Fruit fly (Drosophila melanogaster) whole organism, embryonic: ENCODE results near the gene CG9733.

ENCODE experiments used
- BEAF-32 ChIP-seq: fragments of 200-800 bp; sonication (Bioruptor generic); optimal IDR thresholded peaks from 3 replicates; lab custom pipeline; 2017; ENCODE audit warnings: missing biosample characterization, missing genetic modification characterization, mild to moderate bottlenecking, moderate library complexity, missing genetic modification reagents
- CG14050 ChIP-seq: fragments of 200-800 bp; sonication (Bioruptor generic); IDR thresholded peaks from 3 replicates; pipeline ENCODE4 v1.3.6; 2022; ENCODE audit warnings: missing biosample characterization, missing genetic modification characterization
- CG8388 ChIP-seq: fragments of 200-800 bp; sonication (Bioruptor generic); optimal IDR thresholded peaks from 2 replicates; lab custom pipeline; 2019; ENCODE audit warnings: missing biosample characterization, mild to moderate bottlenecking, missing genetic modification characterization, moderate library complexity
- Hmr ChIP-seq: fragments of 200-800 bp; sonication (Bioruptor generic); optimal IDR thresholded peaks from 3 replicates; lab custom pipeline; 2017; ENCODE audit warnings: mild to moderate bottlenecking, missing biosample characterization, missing genetic modification reagents, missing genetic modification characterization
- Hr78 ChIP-seq, 2 experiments: fragments of 200-800 bp in 1 of 2; fragments of >200 bp in 1 of 2; sonication (Bioruptor generic) in 1 of 2; optimal IDR thresholded peaks; 2 replicates each; lab custom pipeline; 2017 to 2019; ENCODE audit warnings: missing biosample characterization in 2 of 2, missing genetic modification characterization in 2 of 2, mild to moderate bottlenecking in 1 of 2, moderate library complexity in 1 of 2
- Side ChIP-seq: fragments of 200-800 bp; sonication (Bioruptor generic); optimal IDR thresholded peaks from 2 replicates; lab custom pipeline; 2016; ENCODE audit warnings: missing biosample characterization, missing genetic modification characterization
- Usf ChIP-seq: fragments of 200-800 bp; sonication (Bioruptor generic); optimal IDR thresholded peaks from 2 replicates; lab custom pipeline; 2017; ENCODE audit warnings: missing genotype, missing biosample characterization, missing genetic modification characterization
- ara ChIP-seq: fragments of 200-800 bp; sonication (Bioruptor generic); IDR thresholded peaks from 2 replicates; pipeline ENCODE4 v1.3.6; 2022; ENCODE audit warnings: missing biosample characterization, missing genetic modification characterization
- crol ChIP-seq: fragments of 200-800 bp; sonication (Bioruptor generic); IDR thresholded peaks from 2 replicates; pipeline ENCODE4 v1.3.6; 2022; ENCODE audit warnings: missing biosample characterization, missing genetic modification characterization
- dati ChIP-seq: fragments of 200-800 bp; sonication (Bioruptor generic); IDR thresholded peaks from 2 replicates; pipeline ENCODE4 v1.3.6; 2022; ENCODE audit warnings: missing biosample characterization, missing genetic modification characterization
- fd64A ChIP-seq: fragments of 200-800 bp; sonication (Bioruptor generic); optimal IDR thresholded peaks from 3 replicates; lab custom pipeline; 2018; ENCODE audit warnings: missing biosample characterization, mild to moderate bottlenecking, missing genetic modification characterization

- TF ChIP-seq Usf (GFP tag; lab: Kevin White, UChicago) (no peak), ara (no peak), CG8388 (GFP tag; lab: Kevin White, UChicago) (no peak), crol (GFP tag; lab: Robert Waterston, UW) (0 out of 2 replicates have a peak, but pooled peaks have one; percentile 28), fd64A (no peak), Hmr (GFP tag; lab: Kevin White, UChicago) (no peak), BEAF-32 (no peak), Side (GFP tag; lab: Kevin White, UChicago) (no peak), CG14050 (no peak), dati (GFP tag; lab: Robert Waterston, UW) (no peak), Hr78 (GFP tag; optimal IDR thresholded peaks at IDR 0.05; lab: Kevin White, UChicago) (no peak)
Observed at dm6 chr3R:30284989-30285670, 38.6 kb upstream of the CG9733 start.
